Worm (Caenorhabditis elegans): Measurements from ENCODE around the gene npp-16.
A peak's percentile ranks its signal among the peaks of the same experiment; 100 is the strongest.

npp-16 gene

ce11 chrIII:11915666-11916065 lies at the start of gene npp-16, which contains the start of gene ndab-1 (continued):
- TF ChIP-seq efl-3 (GFP tag; optimal IDR thresholded peaks at IDR 0.05) (no peak), egl-27 (tag; optimal IDR thresholded peaks at IDR 0.05) (no peak), nhr-20 (tag; optimal IDR thresholded peaks at IDR 0.05) (peak; percentile 35), nhr-11 (tag; optimal IDR thresholded peaks at IDR 0.05) (no peak), aha-1 (tag; optimal IDR thresholded peaks at IDR 0.05) (no peak), nhr-76 (tag; optimal IDR thresholded peaks at IDR 0.05) (no peak), pax-3 (tag; optimal IDR thresholded peaks at IDR 0.05) (no peak), mdl-1 (tag; optimal IDR thresholded peaks at IDR 0.05) (peak in 1 of 2 experiments; percentile 1), unc-30 (tag; optimal IDR thresholded peaks at IDR 0.05) (no peak), fkh-10 (GFP tag; optimal IDR thresholded peaks at IDR 0.05) (no peak), aly-2 (tag; optimal IDR thresholded peaks at IDR 0.05) (no peak), unc-98 (GFP tag; IDR thresholded peaks at IDR 0.05) (no peak), nhr-12 (tag; optimal IDR thresholded peaks at IDR 0.05) (no peak), F16B12.6 (tag; optimal IDR thresholded peaks at IDR 0.05) (peak; percentile 96), efl-1 (optimal IDR thresholded peaks at IDR 0.05) (peak; percentile 40 to 66), efl-1 (GFP tag; optimal IDR thresholded peaks at IDR 0.05 in 1 of 2) (peak; percentile 62 to 96), isw-1 (GFP tag; IDR thresholded peaks at IDR 0.05) (0 out of 2 replicates have a peak, but pooled peaks have one; percentile 13), lin-14 (GFP tag; optimal IDR thresholded peaks at IDR 0.05) (no peak), sptf-1 (tag; optimal IDR thresholded peaks at IDR 0.05) (no peak), pag-3 (tag; optimal IDR thresholded peaks at IDR 0.05; ENCODE audit: borderline replicate concordance, insufficient read depth) (no peak), sup-37 (GFP tag; optimal IDR thresholded peaks at IDR 0.05) (no peak), unc-86 (tag; optimal IDR thresholded peaks at IDR 0.05) (peak; percentile 17), snpc-4 (tag; optimal IDR thresholded peaks at IDR 0.05) (peak; percentile 36), nhr-77 (tag; optimal IDR thresholded peaks at IDR 0.05) (no peak), blmp-1 (tag; optimal IDR thresholded peaks at IDR 0.05) (no peak), lin-15B (tag; optimal IDR thresholded peaks at IDR 0.05) (no peak), hlh-4 (tag; optimal IDR thresholded peaks at IDR 0.05) (no peak), nhr-237 (tag; optimal IDR thresholded peaks at IDR 0.05) (no peak), mab-9 (GFP tag; IDR thresholded peaks at IDR 0.05) (no peak), ama-1 (optimal IDR thresholded peaks at IDR 0.05) (no peak), rnt-1 (tag; optimal IDR thresholded peaks at IDR 0.05) (peak; percentile 54), tbx-2 (tag; optimal IDR thresholded peaks at IDR 0.05) (peak; percentile 33)

DNA sequence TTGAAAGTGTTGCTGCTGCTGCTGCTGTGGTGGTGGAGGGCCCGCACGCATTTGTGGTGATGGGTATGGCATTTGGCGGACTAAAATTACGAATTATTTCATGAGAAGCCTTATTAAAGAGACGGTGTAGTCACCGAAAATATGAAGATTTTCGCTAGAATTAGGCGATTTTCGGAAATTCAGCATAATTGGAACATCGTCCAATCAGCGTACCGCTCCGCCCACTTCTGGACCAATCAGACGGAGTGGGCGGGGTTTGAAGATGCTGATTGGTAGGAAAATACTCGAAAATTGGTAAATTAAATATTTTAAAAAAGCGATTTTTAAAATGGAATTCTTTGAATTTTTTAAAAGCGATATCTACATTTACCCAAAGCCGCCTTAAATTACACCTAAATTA lies 49.6 kb upstream of the npp-16 start:
- TF ChIP-seq fkh-10 (GFP tag; optimal IDR thresholded peaks at IDR 0.05): no peak
- TF ChIP-seq hpl-2 (GFP tag; optimal IDR thresholded peaks at IDR 0.05): no peak

ce11 chrIII:11869231-11869912 lies 46.4 kb upstream of the npp-16 start, which contains the start of gene taf-12:
TSS of gene taf-12 (minus strand) at chrIII:11869281.
- TF ChIP-seq pqm-1 (tag; optimal IDR thresholded peaks at IDR 0.05) (no peak), fkh-4 (tag; optimal IDR thresholded peaks at IDR 0.05; ENCODE audit: borderline replicate concordance) (no peak), ceh-88 (GFP tag; IDR thresholded peaks at IDR 0.05) (no peak), nhr-28 (tag; optimal IDR thresholded peaks at IDR 0.05) (no peak), dsc-1 (tag; optimal IDR thresholded peaks at IDR 0.05) (no peak), elt-2 (tag; optimal IDR thresholded peaks at IDR 0.05) (no peak), ets-5 (GFP tag; IDR thresholded peaks at IDR 0.05) (no peak), sup-37 (GFP tag; optimal IDR thresholded peaks at IDR 0.05) (no peak), fkh-10 (GFP tag; optimal IDR thresholded peaks at IDR 0.05) (no peak), blmp-1 (tag; optimal IDR thresholded peaks at IDR 0.05) (no peak), egl-13 (tag; optimal IDR thresholded peaks at IDR 0.05) (no peak)

Data from whole organism, L1 larva.